Fruit fly (Drosophila melanogaster): ENCODE results near the gene CG12702.

DNA sequence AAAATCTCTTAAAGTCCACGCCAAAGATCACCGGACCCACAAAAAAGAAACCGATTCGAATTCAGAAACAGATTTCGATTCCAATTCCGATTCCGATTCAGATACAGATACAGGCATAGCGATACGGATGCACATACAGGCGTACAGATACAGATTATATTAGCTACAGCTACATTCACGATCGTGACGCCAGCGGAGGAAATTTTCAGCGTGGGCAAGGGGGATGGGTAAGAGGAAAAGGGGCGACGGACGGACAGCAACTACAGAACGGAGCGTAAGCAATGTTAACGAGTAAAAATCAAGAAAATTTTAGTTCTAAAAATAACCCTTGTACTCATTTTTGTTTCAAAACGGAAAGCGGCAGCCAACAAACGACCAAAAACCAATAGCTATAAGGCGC lies 47.6 kb downstream of the CG12702 start:
- TF ChIP-seq Sin3A (optimal IDR thresholded peaks at IDR 0.05) = no peak
- no peak for TF ChIP-seq psq (optimal IDR thresholded peaks at IDR 0.05)
- TF ChIP-seq h (optimal IDR thresholded peaks at IDR 0.05) = no peak
- TF ChIP-seq ttk (optimal IDR thresholded peaks at IDR 0.05) = no peak
- TF ChIP-seq Myc (optimal IDR thresholded peaks at IDR 0.05) = no peak
- TF ChIP-seq insv (optimal IDR thresholded peaks at IDR 0.05) = no peak

Data from Kc167 (cell line).